Worm (Caenorhabditis elegans): ENCODE measurements around the gene T07F8.4.

DNA sequence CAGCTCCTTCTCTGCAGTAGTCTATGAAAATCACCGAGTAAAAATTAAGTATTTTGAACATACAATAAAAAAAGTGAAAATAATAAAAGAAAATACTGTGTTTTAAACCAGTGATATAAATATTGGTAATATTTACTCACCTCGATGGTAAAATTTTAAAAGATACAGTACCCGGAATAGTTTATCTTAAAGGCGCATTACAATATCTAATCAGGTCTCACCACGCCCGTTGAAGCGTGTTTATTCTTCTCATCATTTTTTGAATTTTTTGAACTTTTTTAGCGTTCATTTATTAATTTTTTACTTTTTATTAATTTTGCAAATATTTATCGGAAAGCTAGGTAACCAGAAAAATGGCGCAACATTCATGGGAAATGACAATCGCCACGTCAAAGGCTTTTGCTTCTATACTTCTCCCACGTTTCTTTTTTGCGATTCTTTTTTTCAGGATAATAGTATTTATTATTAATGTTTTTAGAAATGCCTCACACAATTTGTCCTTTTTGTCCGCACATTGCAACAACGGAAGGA, 10.0 kb downstream of the T07F8.4 start, which contains the start of gene F10E7.2:
- TF ChIP-seq fos-1 (tag; optimal IDR thresholded peaks at IDR 0.05) (no peak), egl-27 (tag; optimal IDR thresholded peaks at IDR 0.05) (no peak), lin-13 (GFP tag; optimal IDR thresholded peaks at IDR 0.05) (no peak), unc-62 (GFP tag; optimal IDR thresholded peaks at IDR 0.05 in 1 of 2) (no peak), unc-62 (tag; optimal IDR thresholded peaks at IDR 0.05) (no peak), lsy-2 (tag; optimal IDR thresholded peaks at IDR 0.05) (no peak), rbr-2 (tag; optimal IDR thresholded peaks at IDR 0.05) (no peak), nhr-76 (tag; optimal IDR thresholded peaks at IDR 0.05) (no peak), fkh-10 (GFP tag; optimal IDR thresholded peaks at IDR 0.05) (no peak), lin-1 (GFP tag; IDR thresholded peaks at IDR 0.05) (no peak), skn-1 (tag; optimal IDR thresholded peaks at IDR 0.05) (no peak), nhr-77 (tag; optimal IDR thresholded peaks at IDR 0.05) (no peak), ctbp-1 (GFP tag; IDR thresholded peaks at IDR 0.05) (no peak)
